Worm (Caenorhabditis elegans) whole organism, L4 larva: ENCODE results near the gene Y41D4B.6.

Source experiments
- Y105C5A.15 ChIP-seq: fragments of 200-800 bp; sonication (Bioruptor generic); IDR thresholded peaks from 2 replicates; pipeline ENCODE4 v1.3.6; 2022; ENCODE audit warnings: missing genetic modification characterization, missing compliant biosample characterization
- Y48G9A.11 ChIP-seq: fragments of 200-800 bp; sonication (Bioruptor generic); IDR thresholded peaks from 2 replicates; pipeline ENCODE4 v1.3.6; 2022; ENCODE audit warnings: missing genetic modification reagents, missing genetic modification characterization, missing compliant biosample characterization
- Y5F2A.4 ChIP-seq: fragments of 200-800 bp; sonication (Bioruptor generic); optimal IDR thresholded peaks from 2 replicates; lab custom pipeline; 2018; ENCODE audit warnings: mild to moderate bottlenecking, missing genetic modification characterization, missing compliant biosample characterization
- Y75B8A.6 ChIP-seq: fragments of 200-800 bp; sonication (Bioruptor generic); IDR thresholded peaks from 2 replicates; pipeline ENCODE4 v1.3.6; 2022; ENCODE audit warnings: missing genetic modification reagents, missing genetic modification characterization, missing compliant biosample characterization
- ZK546.5 ChIP-seq, 2 experiments: sonication (generic microtip); optimal IDR thresholded peaks; 2 replicates each; lab custom pipeline; 2017; ENCODE audit warnings: missing biosample characterization in 2 of 2, missing genetic modification characterization in 2 of 2
- aha-1 ChIP-seq: fragments of 150-350 bp; peaks from one replicate; lab custom pipeline; 2014; ENCODE audit warnings: missing biosample characterization, missing genetic modification characterization
- ceh-62 ChIP-seq: sonication (generic microtip); optimal IDR thresholded peaks from 2 replicates; lab custom pipeline; 2017; ENCODE audit warnings: missing biosample characterization, missing genetic modification characterization
- cey-2 ChIP-seq: sonication (generic microtip); optimal IDR thresholded peaks from 3 replicates; lab custom pipeline; 2017; ENCODE audit warnings: missing genetic modification characterization, mild to moderate bottlenecking, missing compliant biosample characterization, antibody characterized with exemption, borderline replicate concordance; ENCODE audit not compliant: insufficient read depth
- ctbp-1 ChIP-seq: fragments of 200-800 bp; sonication (Bioruptor generic); IDR thresholded peaks from 2 replicates; pipeline ENCODE4 v1.3.6; 2022; ENCODE audit warnings: missing genetic modification reagents, missing genetic modification characterization, missing compliant biosample characterization
- daf-12 ChIP-seq: fragments of 150-350 bp; optimal IDR thresholded peaks from 2 replicates; lab custom pipeline; 2014; ENCODE audit warnings: missing biosample characterization, missing genetic modification reagents, missing genetic modification characterization
- daf-16 ChIP-seq, 3 experiments: sonication (generic microtip); optimal IDR thresholded peaks; 2 replicates each; lab custom pipeline; 2016 to 2017; ENCODE audit warnings: missing genetic modification characterization in 3 of 3, missing genetic modification reagents in 3 of 3, mild to moderate bottlenecking in 2 of 3, missing compliant biosample characterization in 2 of 3, missing biosample characterization in 1 of 3, moderate library complexity in 1 of 3
- dmd-8 ChIP-seq: fragments of 200-800 bp; sonication (Bioruptor generic); IDR thresholded peaks from 2 replicates; pipeline ENCODE4 v1.3.6; 2022; ENCODE audit warnings: missing genetic modification characterization, missing compliant biosample characterization
- dmd-9 ChIP-seq: fragments of 200-800 bp; sonication (Bioruptor generic); IDR thresholded peaks from 2 replicates; pipeline ENCODE4 v1.3.6; 2022; ENCODE audit warnings: missing genetic modification reagents, missing genetic modification characterization, missing compliant biosample characterization
- egl-27 ChIP-seq: sonication (generic microtip); optimal IDR thresholded peaks from 3 replicates; lab custom pipeline; 2017; ENCODE audit warnings: missing biosample characterization, missing genetic modification reagents, missing genetic modification characterization
- egl-43 ChIP-seq: fragments of 200-800 bp; sonication (Bioruptor generic); IDR thresholded peaks from 2 replicates; pipeline ENCODE4 v1.3.6; 2022; ENCODE audit warnings: missing genetic modification reagents, missing genetic modification characterization, missing compliant biosample characterization
- gei-8 ChIP-seq: fragments of 200-800 bp; sonication (Bioruptor generic); optimal IDR thresholded peaks from 2 replicates; lab custom pipeline; 2018; ENCODE audit warnings: mild to moderate bottlenecking, missing genetic modification characterization, missing compliant biosample characterization
- hlh-11 ChIP-seq: fragments of 200-800 bp; sonication (Bioruptor generic); optimal IDR thresholded peaks from 2 replicates; lab custom pipeline; 2018; ENCODE audit warnings: mild to moderate bottlenecking, missing genetic modification characterization, missing compliant biosample characterization
- hlh-30 ChIP-seq: sonication (generic microtip); optimal IDR thresholded peaks from 2 replicates; lab custom pipeline; 2017; ENCODE audit warnings: antibody characterized with exemption, mild to moderate bottlenecking, missing genetic modification characterization, missing compliant biosample characterization; ENCODE audit not compliant: insufficient read depth
- hmg-1.1 ChIP-seq: fragments of 200-800 bp; sonication (Bioruptor generic); IDR thresholded peaks from 2 replicates; pipeline ENCODE4 v1.3.6; 2022; ENCODE audit warnings: missing genetic modification reagents, missing genetic modification characterization, missing compliant biosample characterization
- lin-1 ChIP-seq: fragments of 200-800 bp; sonication (Bioruptor generic); IDR thresholded peaks from 2 replicates; pipeline ENCODE4 v1.3.6; 2022; ENCODE audit warnings: missing genetic modification reagents, missing genetic modification characterization, missing compliant biosample characterization
- lin-15B ChIP-seq: fragments of 150-350 bp; sonication (generic microtip); optimal IDR thresholded peaks from 3 replicates; lab custom pipeline; 2014; ENCODE audit warnings: missing biosample characterization, missing genetic modification characterization
- lin-38 ChIP-seq: fragments of 200-800 bp; sonication (Bioruptor generic); IDR thresholded peaks from 2 replicates; pipeline ENCODE4 v1.3.6; 2022; ENCODE audit warnings: missing genetic modification reagents, missing genetic modification characterization, missing compliant biosample characterization
- lir-3 ChIP-seq: sonication (generic microtip); optimal IDR thresholded peaks from 2 replicates; lab custom pipeline; 2016; ENCODE audit warnings: mild to moderate bottlenecking, missing genetic modification characterization, missing compliant biosample characterization
- mdl-1 ChIP-seq, 2 experiments: fragments of 150-350 bp in 1 of 2; sonication (generic microtip) in 1 of 2; optimal IDR thresholded peaks; 2 replicates each; lab custom pipeline; 2014 to 2017; ENCODE audit warnings: missing biosample characterization in 2 of 2, missing genetic modification characterization in 2 of 2
- mep-1 ChIP-seq: fragments of 150-350 bp; sonication (generic microtip); optimal IDR thresholded peaks from 3 replicates; lab custom pipeline; 2014; ENCODE audit warnings: missing biosample characterization, missing genetic modification characterization
- mes-2 ChIP-seq: sonication (generic microtip); optimal IDR thresholded peaks from 2 replicates; lab custom pipeline; 2016; ENCODE audit warnings: missing genotype, mild to moderate bottlenecking, missing genetic modification characterization, missing compliant biosample characterization; ENCODE audit not compliant: poor library complexity, severe bottlenecking
- mxl-3 ChIP-seq: fragments of 200-800 bp; sonication (Bioruptor generic); optimal IDR thresholded peaks from 2 replicates; lab custom pipeline; 2018; ENCODE audit warnings: mild to moderate bottlenecking, missing genetic modification characterization, missing compliant biosample characterization
- nhr-10 ChIP-seq: fragments of 150-350 bp; optimal IDR thresholded peaks from 2 replicates; lab custom pipeline; 2014; ENCODE audit warnings: missing biosample characterization, missing genetic modification characterization
- nhr-11 ChIP-seq: fragments of 150-350 bp; optimal IDR thresholded peaks from 2 replicates; lab custom pipeline; 2014; ENCODE audit warnings: missing biosample characterization, missing genetic modification characterization
- nhr-237 ChIP-seq: sonication (generic microtip); optimal IDR thresholded peaks from 2 replicates; lab custom pipeline; 2017; ENCODE audit warnings: missing biosample characterization, missing genetic modification characterization
- nhr-41 ChIP-seq: fragments of 200-800 bp; sonication (Bioruptor generic); IDR thresholded peaks from 2 replicates; pipeline ENCODE4 v1.3.6; 2022; ENCODE audit warnings: missing genetic modification reagents, missing genetic modification characterization, missing compliant biosample characterization
- nhr-6 ChIP-seq: fragments of 150-350 bp; optimal IDR thresholded peaks from 2 replicates; lab custom pipeline; 2014; ENCODE audit warnings: missing biosample characterization, missing genetic modification characterization
- nhr-77 ChIP-seq: fragments of 150-350 bp; optimal IDR thresholded peaks from 2 replicates; lab custom pipeline; 2014; ENCODE audit warnings: missing biosample characterization, missing genetic modification characterization
- pqm-1 ChIP-seq: sonication (generic microtip); optimal IDR thresholded peaks from 2 replicates; lab custom pipeline; 2017; ENCODE audit warnings: missing biosample characterization, missing genetic modification characterization
- skn-1 ChIP-seq: fragments of 150-350 bp; optimal IDR thresholded peaks from 2 replicates; lab custom pipeline; 2014; ENCODE audit warnings: missing biosample characterization, missing genetic modification characterization
- unc-39 ChIP-seq: sonication (generic microtip); optimal IDR thresholded peaks from 2 replicates; lab custom pipeline; 2017; ENCODE audit warnings: missing biosample characterization, missing genetic modification characterization
- zag-1 ChIP-seq: fragments of 150-350 bp; optimal IDR thresholded peaks from 2 replicates; lab custom pipeline; 2014; ENCODE audit warnings: missing biosample characterization, missing genetic modification characterization
- zfp-3 ChIP-seq: fragments of 200-800 bp; sonication (Bioruptor generic); conservative IDR thresholded peaks from 2 replicates; pipeline ENCODE4 v1.3.6; 2022; ENCODE audit warnings: missing genetic modification reagents, missing genetic modification characterization, missing compliant biosample characterization
- ztf-7 ChIP-seq: fragments of 150-350 bp; optimal IDR thresholded peaks from 2 replicates; lab custom pipeline; 2014; ENCODE audit warnings: missing biosample characterization, missing genetic modification characterization

Y41D4B.6 gene

ce11 chrIV:1655312-1655711 is 21.8 kb downstream of the Y41D4B.6 start (continued):
- no peak for TF ChIP-seq ctbp-1 (GFP tag; lab: Robert Waterston, UW)
- TF ChIP-seq unc-39 (tag; lab: Kevin White, UChicago) = no peak
- TF ChIP-seq pqm-1 (tag; lab: Kevin White, UChicago) = no peak
- no peak for TF ChIP-seq skn-1
- TF ChIP-seq lin-15B (tag; lab: Kevin White, UChicago) = no peak
- no peak for TF ChIP-seq daf-12
- TF ChIP-seq ZK546.5 (tag; optimal IDR thresholded peaks at IDR 0.05; lab: Kevin White, UChicago) = no peak
- TF ChIP-seq hlh-11 (tag; lab: Kevin White, UChicago) = peak; percentile 70
- TF ChIP-seq egl-43 = no peak
- no peak for TF ChIP-seq nhr-237
- no peak for TF ChIP-seq lin-38 (GFP tag; lab: Robert Waterston, UW)
- TF ChIP-seq nhr-41 = no peak
- TF ChIP-seq dmd-8 (GFP tag; lab: Robert Waterston, UW) = no peak
- no peak for TF ChIP-seq egl-27
- TF ChIP-seq nhr-77 (tag; lab: Kevin White, UChicago) = peak; percentile 57
- no peak for TF ChIP-seq ztf-7
- TF ChIP-seq nhr-10 (tag; lab: Kevin White, UChicago) = peak; percentile 20
- TF ChIP-seq lir-3 (tag; lab: Kevin White, UChicago) = no peak
- no peak for TF ChIP-seq zag-1 (tag; lab: Kevin White, UChicago)
- 0 out of 2 replicates have a peak, but pooled peaks have one; percentile 26 for TF ChIP-seq hmg-1.1
- no peak for TF ChIP-seq Y105C5A.15 (GFP tag; lab: Robert Waterston, UW)
- no peak for TF ChIP-seq Y48G9A.11
- TF ChIP-seq lin-1 (GFP tag; lab: Robert Waterston, UW) = no peak
- TF ChIP-seq zfp-3 (GFP tag; lab: Robert Waterston, UW) = no peak
- peak; percentile 68 for TF ChIP-seq hlh-30 (tag; lab: Kevin White, UChicago)
- no peak for TF ChIP-seq cey-2
- no peak for TF ChIP-seq ceh-62 (tag; lab: Kevin White, UChicago)
- TF ChIP-seq nhr-6 (tag; lab: Kevin White, UChicago) = no peak
- no peak for TF ChIP-seq dmd-9 (GFP tag; lab: Robert Waterston, UW)
- no peak for TF ChIP-seq Y75B8A.6 (GFP tag; lab: Robert Waterston, UW)
- TF ChIP-seq Y5F2A.4 (GFP tag; lab: Kevin White, UChicago) = no peak

ce11 chrIV:1657069-1657468 is 23.5 kb downstream of the Y41D4B.6 start:
- no peak for TF ChIP-seq daf-16 (GFP tag; optimal IDR thresholded peaks at IDR 0.05; lab: Kevin White, UChicago)
- peak; percentile 30 for TF ChIP-seq daf-16 (tag; optimal IDR thresholded peaks at IDR 0.05; lab: Kevin White, UChicago)
- TF ChIP-seq hlh-11 (tag; lab: Kevin White, UChicago) = peak; percentile 40
- peak in 1 of 2 experiments; percentile 14 for TF ChIP-seq mdl-1 (tag; optimal IDR thresholded peaks at IDR 0.05; lab: Kevin White, UChicago)
- TF ChIP-seq aha-1 (tag; lab: Kevin White, UChicago) = peak; percentile 11
- TF ChIP-seq gei-8 (GFP tag; lab: Kevin White, UChicago) = no peak
- TF ChIP-seq nhr-10 (tag; lab: Kevin White, UChicago) = no peak
- TF ChIP-seq nhr-11 (tag; lab: Kevin White, UChicago) = no peak
- TF ChIP-seq mes-2 (tag; lab: Kevin White, UChicago) = peak; percentile 62
- peak; percentile 74 for TF ChIP-seq hlh-30 (tag; lab: Kevin White, UChicago)
- peak; percentile 64 for TF ChIP-seq mxl-3 (GFP tag; lab: Kevin White, UChicago)
- no peak for TF ChIP-seq ZK546.5 (tag; optimal IDR thresholded peaks at IDR 0.05; lab: Kevin White, UChicago)
- TF ChIP-seq hmg-1.1 = peak; percentile 37; the same call in 1 of the 2 replicates
- peak; percentile 22 for TF ChIP-seq mep-1 (tag; lab: Kevin White, UChicago)
- TF ChIP-seq, all 104 proteins: peak for 9
